Worm (Caenorhabditis elegans): ENCODE data around the gene W03H9.2.

- TF ChIP-seq mls-2 (tag; optimal IDR thresholded peaks at IDR 0.05) (no peak), snpc-4 (tag; optimal IDR thresholded peaks at IDR 0.05) (no peak)
These were observed 34.7 kb upstream of the W03H9.2 start, which contains the start of gene efhd-1 for ce11 chrII:14178233-14178969.
